Comparison of ENCODE assay signal across 3 fruit fly cellular contexts in genomic region chr3L:18257001-18257400, dm6.
A peak's percentile ranks its signal among the peaks of the same experiment; 100 is the strongest.
TF ChIP-seq lines count a peak whose summit lies in the region.

No protein-coding gene starts in this region.

- no peak for TF ChIP-seq CTCF in whole organism, embryonic (GFP tag; optimal IDR thresholded peaks at IDR 0.05; lab: Kevin White, UChicago)

TF ChIP-seq in whole organism, embryonic, 481 proteins besides CTCF, POLR2A, EP300 and RAD21:
- TF ChIP-seq sens (GFP tag; lab: Kevin White, UChicago) (peak; percentile 39), CG2116 (GFP tag; optimal IDR thresholded peaks at IDR 0.05; lab: Kevin White, UChicago) (no peak)

TF ChIP-seq in whole organism, prepupa, 60 proteins besides CTCF, POLR2A, EP300 and RAD21:
- TF ChIP-seq CG8119 (GFP tag; IDR thresholded peaks at IDR 0.05; lab: Robert Waterston, UW) (peak; percentile 56; the same call in 2 of the 3 replicates), CG15336 (GFP tag; IDR thresholded peaks at IDR 0.05; lab: Robert Waterston, UW) (peak; percentile 57), dsx (GFP tag; optimal IDR thresholded peaks at IDR 0.05; lab: Kevin White, UChicago; ENCODE audit: poor library complexity, severe bottlenecking) (no peak), CG10631 (GFP tag; optimal IDR thresholded peaks at IDR 0.05; lab: Kevin White, UChicago) (peak; percentile 9), CG4318 (GFP tag; optimal IDR thresholded peaks at IDR 0.05; lab: Kevin White, UChicago) (no peak), Smox (GFP tag; optimal IDR thresholded peaks at IDR 0.05; lab: Kevin White, UChicago) (no peak), Hr4 (GFP tag; optimal IDR thresholded peaks at IDR 0.05; lab: Kevin White, UChicago) (peak; percentile 11), dac (GFP tag; optimal IDR thresholded peaks at IDR 0.05; lab: Kevin White, UChicago) (peak; percentile 3), fd59A (GFP tag; optimal IDR thresholded peaks at IDR 0.05; lab: Kevin White, UChicago) (no peak), Sox14 (GFP tag; optimal IDR thresholded peaks at IDR 0.05; lab: Kevin White, UChicago) (peak; percentile 24), salr (GFP tag; optimal IDR thresholded peaks at IDR 0.05; lab: Kevin White, UChicago) (peak in 1 of 2 experiments; percentile 8), pdm3 (GFP tag; optimal IDR thresholded peaks at IDR 0.05; lab: Kevin White, UChicago) (no peak), achi (GFP tag; optimal IDR thresholded peaks at IDR 0.05; lab: Kevin White, UChicago) (no peak), cyc (GFP tag; optimal IDR thresholded peaks at IDR 0.05; lab: Kevin White, UChicago) (no peak), CG6808 (GFP tag; optimal IDR thresholded peaks at IDR 0.05; lab: Kevin White, UChicago) (no peak), CG32006 (GFP tag; optimal IDR thresholded peaks at IDR 0.05; lab: Kevin White, UChicago) (peak; percentile 39)

TF ChIP-seq in whole organism, pupa, 21 proteins besides CTCF, POLR2A, EP300 and RAD21:
- peak; percentile 5 for TF ChIP-seq CG8159 (tag; optimal IDR thresholded peaks at IDR 0.05; lab: Kevin White, UChicago)
- TF ChIP-seq CG15710 (tag; optimal IDR thresholded peaks at IDR 0.05; lab: Kevin White, UChicago), result peak; percentile 10
- peak; percentile 19 for TF ChIP-seq CG17806 (tag; optimal IDR thresholded peaks at IDR 0.05; lab: Kevin White, UChicago)
- TF ChIP-seq CG8301 (tag; optimal IDR thresholded peaks at IDR 0.05; lab: Kevin White, UChicago), result peak; percentile 34
- TF ChIP-seq Snoo (tag; optimal IDR thresholded peaks at IDR 0.05; lab: Kevin White, UChicago), result no peak
- 0 out of 3 replicates have a peak, but pooled peaks have one; percentile 7 for TF ChIP-seq fd96Ca (GFP tag; IDR thresholded peaks at IDR 0.05; lab: Robert Waterston, UW)
- no peak for TF ChIP-seq CG32121 (GFP tag; IDR thresholded peaks at IDR 0.05; lab: Robert Waterston, UW)
- peak; percentile 50 for TF ChIP-seq CG14655 (GFP tag; optimal IDR thresholded peaks at IDR 0.05; lab: Kevin White, UChicago)
